Fruit fly (Drosophila melanogaster): ENCODE measurements around the gene CG12725.

CG12725 gene

DNA sequence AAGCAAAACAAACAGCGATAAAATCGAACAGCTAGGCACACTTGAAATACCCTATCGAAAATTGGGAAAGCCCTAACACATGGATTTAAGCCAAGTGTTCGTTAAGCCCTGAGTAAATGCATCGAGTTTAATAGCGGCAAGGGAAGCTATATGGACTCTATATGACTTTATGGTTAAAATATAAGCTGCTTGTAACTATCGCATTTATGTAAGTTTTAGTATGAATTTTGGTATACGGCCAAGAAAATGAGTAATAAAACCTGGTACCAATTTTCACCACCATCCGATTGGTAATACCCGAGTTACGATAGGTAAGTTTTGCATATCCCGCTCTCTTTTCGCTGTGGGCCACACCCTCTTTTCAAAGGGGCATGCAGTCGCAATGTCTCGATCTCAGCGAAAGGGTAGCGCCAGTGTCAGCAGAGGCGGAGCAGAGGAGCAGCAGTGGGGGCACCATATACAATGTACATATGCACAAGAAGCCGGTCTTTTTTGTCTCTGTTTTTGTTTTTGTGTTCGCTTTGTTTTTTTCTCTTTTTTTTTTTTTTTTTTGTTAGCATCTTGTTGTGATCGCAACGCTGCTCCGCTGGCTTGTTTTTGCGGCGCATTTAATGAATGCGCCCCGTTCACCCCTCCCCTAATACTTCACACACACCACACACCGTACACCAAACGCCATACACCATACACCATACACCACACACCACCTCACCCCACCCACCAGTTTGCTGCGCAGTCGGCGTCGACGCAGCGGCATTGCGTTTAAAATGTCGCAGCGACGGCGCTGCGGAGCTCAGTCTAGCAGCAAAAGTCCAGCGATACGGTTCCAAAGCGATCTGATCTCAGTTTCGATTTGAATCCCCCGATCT is 1.5 kb upstream of the CG12725 start, which contains the start of gene GstT4 (continued):
- TF ChIP-seq crc (GFP tag; optimal IDR thresholded peaks at IDR 0.05) (peak; percentile 42), CG8359 (GFP tag; optimal IDR thresholded peaks at IDR 0.05; ENCODE audit: borderline replicate concordance) (no peak), mam (GFP tag; optimal IDR thresholded peaks at IDR 0.05) (peak; percentile 69), lov (optimal IDR thresholded peaks at IDR 0.05) (no peak), lov (GFP tag; IDR thresholded peaks at IDR 0.05) (no peak), shn (GFP tag; optimal IDR thresholded peaks at IDR 0.05) (peak; percentile 56), Hsf (GFP tag; optimal IDR thresholded peaks at IDR 0.05) (peak; percentile 49), sqz (GFP tag; optimal IDR thresholded peaks at IDR 0.05) (peak; percentile 83), CG1602 (GFP tag; optimal IDR thresholded peaks at IDR 0.05) (peak; percentile 42), Hmr (GFP tag; optimal IDR thresholded peaks at IDR 0.05) (peak; percentile 23), CG16779 (GFP tag; IDR thresholded peaks at IDR 0.05) (peak; percentile 61; the same call in 1 of the 2 replicates), Side (GFP tag; optimal IDR thresholded peaks at IDR 0.05) (peak; percentile 36), stc (GFP tag; IDR thresholded peaks at IDR 0.05) (peak; percentile 46; the same call in 1 of the 2 replicates), Ptx1 (GFP tag; IDR thresholded peaks at IDR 0.05) (peak; percentile 32; the same call in 1 of the 2 replicates), CG12219 (GFP tag; optimal IDR thresholded peaks at IDR 0.05) (no peak), CG32772 (GFP tag; IDR thresholded peaks at IDR 0.05) (peak; percentile 86), oc (tag; optimal IDR thresholded peaks at IDR 0.05) (no peak), CG7271 (tag; optimal IDR thresholded peaks at IDR 0.05) (no peak), btn (GFP tag; optimal IDR thresholded peaks at IDR 0.05) (peak; percentile 34), jumu (GFP tag; optimal IDR thresholded peaks at IDR 0.05) (peak; percentile 40), ase (GFP tag; IDR thresholded peaks at IDR 0.05) (peak; percentile 8; the same call in 1 of the 3 replicates), Atf6 (GFP tag; IDR thresholded peaks at IDR 0.05) (peak; percentile 41; the same call in 1 of the 2 replicates), ro (GFP tag; IDR thresholded peaks at IDR 0.05) (peak; percentile 45; the same call in 1 of the 2 replicates), Jarid2 (GFP tag; optimal IDR thresholded peaks at IDR 0.05) (peak; percentile 66), az2 (GFP tag; optimal IDR thresholded peaks at IDR 0.05) (peak; percentile 39), da (GFP tag; optimal IDR thresholded peaks at IDR 0.05) (no peak), fd3F (GFP tag; optimal IDR thresholded peaks at IDR 0.05) (no peak), CG14014 (GFP tag; IDR thresholded peaks at IDR 0.05) (0 out of 2 replicates have a peak, but pooled peaks have one; percentile 20), CG12659 (GFP tag; optimal IDR thresholded peaks at IDR 0.05) (peak; percentile 27), vvl (GFP tag; IDR thresholded peaks at IDR 0.05) (peak; percentile 77), emc (GFP tag; optimal IDR thresholded peaks at IDR 0.05) (peak; percentile 26), CG18599 (GFP tag; optimal IDR thresholded peaks at IDR 0.05) (peak; percentile 28), CG15601 (tag; optimal IDR thresholded peaks at IDR 0.05) (no peak), Xbp1 (GFP tag; optimal IDR thresholded peaks at IDR 0.05) (peak; percentile 49), amos (GFP tag; IDR thresholded peaks at IDR 0.05; ENCODE audit: partially characterized antibody) (0 out of 2 replicates have a peak, but pooled peaks have one; percentile 6), chinmo (GFP tag; IDR thresholded peaks at IDR 0.05; ENCODE audit: partially characterized antibody) (peak; percentile 100), CG9876 (GFP tag; optimal IDR thresholded peaks at IDR 0.05) (peak; percentile 33), CG13894 (tag; optimal IDR thresholded peaks at IDR 0.05) (no peak), CG9609 (GFP tag; optimal IDR thresholded peaks at IDR 0.05) (peak; percentile 67), CoRest (tag; optimal IDR thresholded peaks at IDR 0.05) (peak; percentile 59), Sox100B (GFP tag; optimal IDR thresholded peaks at IDR 0.05) (peak; percentile 68), CrebB (tag; optimal IDR thresholded peaks at IDR 0.05) (no peak), Ets65A (GFP tag) (peak; percentile 84), D19A (tag; optimal IDR thresholded peaks at IDR 0.05) (peak; percentile 99), bbx (GFP tag; IDR thresholded peaks at IDR 0.05; ENCODE audit: partially characterized antibody) (peak; percentile 30; the same call in 1 of the 2 replicates), CG15073 (GFP tag; optimal IDR thresholded peaks at IDR 0.05) (no peak), ranshi (GFP tag; IDR thresholded peaks at IDR 0.05) (peak; percentile 59), trem (tag; optimal IDR thresholded peaks at IDR 0.05) (no peak)
